Fruit fly (Drosophila melanogaster): Measurements from ENCODE around the gene how.

how gene

dm6 chr3R:22119761-22120160 lies 77.8 kb downstream of the how start, which contains the start of gene CG42390:
Gene CG42390, plus strand, starts transcription at chr3R:22120061.
- no peak for TF ChIP-seq CG6276 (GFP tag; optimal IDR thresholded peaks at IDR 0.05)
- no peak for TF ChIP-seq CG3032 (tag; optimal IDR thresholded peaks at IDR 0.05)
- no peak for TF ChIP-seq CG3919 (GFP tag; optimal IDR thresholded peaks at IDR 0.05)
- TF ChIP-seq CG8632 (GFP tag; optimal IDR thresholded peaks at IDR 0.05), result no peak
- no peak for TF ChIP-seq Ets21C (GFP tag; optimal IDR thresholded peaks at IDR 0.05)
- no peak for TF ChIP-seq CG6808 (GFP tag; optimal IDR thresholded peaks at IDR 0.05)
- no peak for TF ChIP-seq vri (GFP tag; optimal IDR thresholded peaks at IDR 0.05)
- TF ChIP-seq CG11762 (GFP tag; optimal IDR thresholded peaks at IDR 0.05; ENCODE audit: insufficient read depth), result no peak
- no peak for TF ChIP-seq CG32006 (GFP tag; optimal IDR thresholded peaks at IDR 0.05)
- no peak for TF ChIP-seq CG34406 (GFP tag; optimal IDR thresholded peaks at IDR 0.05)
- TF ChIP-seq CG1621 (tag; optimal IDR thresholded peaks at IDR 0.05), result no peak
- no peak for TF ChIP-seq Sox14 (GFP tag; optimal IDR thresholded peaks at IDR 0.05)
- no peak for TF ChIP-seq Eip75B (GFP tag; optimal IDR thresholded peaks at IDR 0.05)
- no peak for TF ChIP-seq CG11902 (GFP tag; optimal IDR thresholded peaks at IDR 0.05)
- TF ChIP-seq dac (GFP tag; optimal IDR thresholded peaks at IDR 0.05), result no peak
- TF ChIP-seq Sox15 (GFP tag; optimal IDR thresholded peaks at IDR 0.05), result no peak
- TF ChIP-seq topi (GFP tag; optimal IDR thresholded peaks at IDR 0.05), result no peak
- no peak for TF ChIP-seq fd59A (GFP tag; optimal IDR thresholded peaks at IDR 0.05)
- no peak for TF ChIP-seq CG16779 (tag; optimal IDR thresholded peaks at IDR 0.05)

DNA sequence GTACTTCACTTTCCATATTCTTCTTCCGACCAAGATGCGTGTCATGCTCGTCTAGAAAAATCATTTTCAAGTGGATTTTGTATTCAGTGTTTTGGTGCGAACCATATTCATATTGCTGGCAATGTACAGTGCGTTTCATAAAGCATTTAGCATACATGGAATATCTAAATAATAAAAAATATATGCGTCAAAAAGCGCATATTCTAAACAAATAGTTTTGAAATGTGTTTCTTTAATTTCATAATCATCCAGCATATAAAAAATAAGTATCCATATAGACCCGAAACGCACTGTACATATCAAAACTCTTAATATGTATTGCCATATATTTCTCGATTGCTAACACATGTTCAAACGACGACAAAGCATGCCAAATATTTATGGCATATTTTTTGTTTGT lies 79.2 kb downstream of the how start:
- no peak for TF ChIP-seq CG6276 (GFP tag; optimal IDR thresholded peaks at IDR 0.05)
- no peak for TF ChIP-seq Lpt (GFP tag; optimal IDR thresholded peaks at IDR 0.05)
- TF ChIP-seq CG1621 (tag; optimal IDR thresholded peaks at IDR 0.05), result no peak
- no peak for TF ChIP-seq fkh (GFP tag; optimal IDR thresholded peaks at IDR 0.05)
- TF ChIP-seq Sox14 (GFP tag; optimal IDR thresholded peaks at IDR 0.05), result no peak
- no peak for TF ChIP-seq ss (GFP tag; optimal IDR thresholded peaks at IDR 0.05)
- no peak for TF ChIP-seq CG16779 (tag; optimal IDR thresholded peaks at IDR 0.05)
- no peak for TF ChIP-seq CG11294 (GFP tag; IDR thresholded peaks at IDR 0.05)
- no peak for TF ChIP-seq spab (GFP tag; optimal IDR thresholded peaks at IDR 0.05)
- no peak for TF ChIP-seq Sox102F (GFP tag; optimal IDR thresholded peaks at IDR 0.05)
- no peak for TF ChIP-seq CG4318 (GFP tag; optimal IDR thresholded peaks at IDR 0.05)
- TF ChIP-seq CG8119 (GFP tag; IDR thresholded peaks at IDR 0.05), result no peak
- TF ChIP-seq Blimp-1 (GFP tag; optimal IDR thresholded peaks at IDR 0.05), result no peak
- TF ChIP-seq CG6792 (GFP tag; optimal IDR thresholded peaks at IDR 0.05), result no peak
- no peak for TF ChIP-seq CG7368 (GFP tag; optimal IDR thresholded peaks at IDR 0.05)

DNA sequence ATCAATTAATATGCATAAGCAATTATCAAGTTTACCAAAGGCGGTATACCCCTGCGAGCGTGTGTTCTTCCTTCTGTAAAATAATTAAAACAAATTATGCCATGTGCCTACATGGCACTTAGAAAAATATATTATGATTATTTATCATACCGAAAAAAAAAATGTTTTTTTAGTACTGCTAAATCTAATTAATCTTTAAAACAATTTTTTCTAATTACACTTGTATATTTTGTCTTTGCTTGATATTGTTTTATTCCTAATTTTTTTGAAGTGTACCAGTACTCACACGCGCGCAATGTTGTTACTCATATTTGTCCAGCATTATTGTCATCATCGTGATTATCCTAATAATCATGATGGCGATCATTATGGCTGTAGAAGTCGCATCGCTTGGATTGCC lies 81.4 kb downstream of the how start:
- peak; percentile 42; the same call in 2 of the 3 replicates for TF ChIP-seq CG8119 (GFP tag; IDR thresholded peaks at IDR 0.05)
- no peak for TF ChIP-seq CG7368 (GFP tag; optimal IDR thresholded peaks at IDR 0.05)
- peak; percentile 50 for TF ChIP-seq CG15336 (GFP tag; IDR thresholded peaks at IDR 0.05)
- peak; percentile 46; the same call in 1 of the 3 replicates for TF ChIP-seq eg (GFP tag; IDR thresholded peaks at IDR 0.05)
- TF ChIP-seq fkh (GFP tag; optimal IDR thresholded peaks at IDR 0.05), result no peak
- TF ChIP-seq cyc (GFP tag; optimal IDR thresholded peaks at IDR 0.05), result no peak
- TF ChIP-seq CG32006 (GFP tag; optimal IDR thresholded peaks at IDR 0.05), result peak; percentile 28
- no peak for TF ChIP-seq lz (GFP tag; optimal IDR thresholded peaks at IDR 0.05)
- no peak for TF ChIP-seq CG1621 (tag; optimal IDR thresholded peaks at IDR 0.05)
- TF ChIP-seq topi (GFP tag; optimal IDR thresholded peaks at IDR 0.05), result no peak

DNA sequence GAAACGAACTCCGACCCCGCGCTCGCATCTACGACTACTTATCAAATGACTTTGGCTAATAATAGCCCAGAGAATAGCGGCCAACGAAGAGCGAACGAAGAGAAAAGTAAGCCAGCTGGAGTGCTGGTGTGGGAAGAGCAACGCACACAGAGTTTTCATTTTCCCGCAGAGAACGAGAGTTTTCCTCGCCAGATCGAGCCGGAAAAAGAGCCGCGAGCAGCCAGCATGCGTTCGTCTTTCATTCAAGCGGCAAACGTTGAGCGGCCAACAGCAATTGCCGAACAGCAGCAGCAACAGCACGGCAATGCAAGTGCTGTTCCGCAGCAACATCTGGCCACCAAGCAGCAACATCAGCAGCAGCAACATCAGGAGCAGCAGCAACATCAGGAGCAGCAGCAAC lies 82.9 kb downstream of the how start:
- TF ChIP-seq eg (GFP tag; IDR thresholded peaks at IDR 0.05) (0 out of 3 replicates have a peak, but pooled peaks have one; percentile 12), CG3919 (GFP tag; optimal IDR thresholded peaks at IDR 0.05) (peak; percentile 40), Lpt (GFP tag; optimal IDR thresholded peaks at IDR 0.05) (peak; percentile 2), CG10669 (GFP tag; optimal IDR thresholded peaks at IDR 0.05) (no peak), CG11294 (GFP tag; IDR thresholded peaks at IDR 0.05) (no peak), fkh (GFP tag; optimal IDR thresholded peaks at IDR 0.05) (no peak), vri (GFP tag; optimal IDR thresholded peaks at IDR 0.05) (no peak), CG1621 (tag; optimal IDR thresholded peaks at IDR 0.05) (no peak), CG8119 (GFP tag; IDR thresholded peaks at IDR 0.05) (peak; percentile 21; the same call in 1 of the 3 replicates), svp (GFP tag) (no peak), Eip78C (GFP tag) (peak; percentile 27), CG7368 (GFP tag; optimal IDR thresholded peaks at IDR 0.05) (no peak), CG10631 (GFP tag; optimal IDR thresholded peaks at IDR 0.05) (no peak), fd59A (GFP tag; optimal IDR thresholded peaks at IDR 0.05) (no peak), Met (GFP tag; optimal IDR thresholded peaks at IDR 0.05) (no peak), CG15336 (GFP tag; IDR thresholded peaks at IDR 0.05) (no peak), CG6276 (GFP tag; optimal IDR thresholded peaks at IDR 0.05) (no peak)

All from whole organism, prepupa.